Worm (Caenorhabditis elegans) whole organism, L1 larva: ENCODE data around the gene lbp-2.

Experiments used
- C04F5.9 ChIP-seq: sonication (generic microtip); optimal IDR thresholded peaks from 2 replicates; lab custom pipeline; 2016; ENCODE audit warnings: missing genetic modification characterization, missing compliant biosample characterization
- C16A3.4 ChIP-seq: fragments of 150-350 bp; optimal IDR thresholded peaks from 2 replicates; lab custom pipeline; 2014; ENCODE audit warnings: missing biosample characterization, missing genetic modification characterization
- alr-1 ChIP-seq: fragments of 200-800 bp; sonication (Bioruptor generic); optimal IDR thresholded peaks from 2 replicates; lab custom pipeline; 2018; ENCODE audit warnings: borderline replicate concordance, mild to moderate bottlenecking, missing genetic modification characterization, missing compliant biosample characterization
- aly-2 ChIP-seq: fragments of 150-350 bp; optimal IDR thresholded peaks from 2 replicates; lab custom pipeline; 2014; ENCODE audit warnings: missing biosample characterization, missing genetic modification characterization
- blmp-1 ChIP-seq: fragments of 150-350 bp; optimal IDR thresholded peaks from 2 replicates; lab custom pipeline; 2014; ENCODE audit warnings: missing biosample characterization, missing genetic modification characterization
- ceh-63 ChIP-seq: fragments of 200-800 bp; sonication (Bioruptor generic); optimal IDR thresholded peaks from 2 replicates; lab custom pipeline; 2018; ENCODE audit warnings: mild to moderate bottlenecking, missing genetic modification characterization, missing compliant biosample characterization
- ceh-90 ChIP-seq: sonication (generic microtip); optimal IDR thresholded peaks from 2 replicates; lab custom pipeline; 2016; ENCODE audit warnings: missing genetic modification characterization, missing compliant biosample characterization
- dsc-1 ChIP-seq: sonication (generic microtip); optimal IDR thresholded peaks from 2 replicates; lab custom pipeline; 2016; ENCODE audit warnings: mild to moderate bottlenecking, missing genetic modification characterization, missing compliant biosample characterization
- efl-3 ChIP-seq: fragments of 200-800 bp; sonication (Bioruptor generic); optimal IDR thresholded peaks from 2 replicates; lab custom pipeline; 2018; ENCODE audit warnings: mild to moderate bottlenecking, missing genetic modification characterization, missing compliant biosample characterization
- egl-13 ChIP-seq: sonication (generic microtip); optimal IDR thresholded peaks from 2 replicates; lab custom pipeline; 2016; ENCODE audit warnings: missing genotype, missing genetic modification reagents, missing genetic modification characterization, missing compliant biosample characterization
- egl-27 ChIP-seq, 2 experiments: fragments of 150-350 bp in 1 of 2; sonication (generic microtip); optimal IDR thresholded peaks; 3 replicates each; lab custom pipeline; 2017 to 2018; ENCODE audit warnings: missing biosample characterization in 2 of 2, missing genetic modification characterization in 2 of 2, missing genetic modification reagents in 2 of 2
- elt-2 ChIP-seq: sonication (generic microtip); optimal IDR thresholded peaks from 2 replicates; lab custom pipeline; 2016; ENCODE audit warnings: missing genetic modification characterization, mild to moderate bottlenecking, inconsistent platforms, missing compliant biosample characterization, missing genetic modification reagents
- fos-1 ChIP-seq: fragments of 150-350 bp; optimal IDR thresholded peaks from 2 replicates; lab custom pipeline; 2014; ENCODE audit warnings: missing biosample characterization, missing genetic modification characterization
- hpl-2 ChIP-seq: fragments of 150-350 bp; optimal IDR thresholded peaks from 2 replicates; lab custom pipeline; 2014; ENCODE audit warnings: missing biosample characterization, missing genetic modification reagents, missing genetic modification characterization
- lin-15B ChIP-seq: fragments of 150-350 bp; sonication (generic microtip); optimal IDR thresholded peaks from 3 replicates; lab custom pipeline; 2014; ENCODE audit warnings: missing biosample characterization, missing genetic modification characterization
- lin-35 ChIP-seq, 2 experiments: fragments of 150-350 bp; optimal IDR thresholded peaks; 2 replicates each; lab custom pipeline; 2014; ENCODE audit warnings: missing biosample characterization in 2 of 2, missing genetic modification characterization in 2 of 2, missing genetic modification reagents in 2 of 2
- lir-3 ChIP-seq: sonication (generic microtip); optimal IDR thresholded peaks from 2 replicates; lab custom pipeline; 2016; ENCODE audit warnings: mild to moderate bottlenecking, missing genetic modification characterization, moderate library complexity, missing compliant biosample characterization; ENCODE audit not compliant: poor library complexity
- mep-1 ChIP-seq: fragments of 150-350 bp; optimal IDR thresholded peaks from 2 replicates; lab custom pipeline; 2014; ENCODE audit warnings: missing biosample characterization, missing genetic modification characterization
- nhr-11 ChIP-seq: fragments of 150-350 bp; optimal IDR thresholded peaks from 2 replicates; lab custom pipeline; 2014; ENCODE audit warnings: missing biosample characterization, missing genetic modification characterization
- nhr-28 ChIP-seq: fragments of 150-350 bp; optimal IDR thresholded peaks from 2 replicates; lab custom pipeline; 2014; ENCODE audit warnings: missing biosample characterization, missing genetic modification characterization
- nhr-47 ChIP-seq: sonication (generic microtip); optimal IDR thresholded peaks from 2 replicates; lab custom pipeline; 2016; ENCODE audit warnings: mild to moderate bottlenecking, missing genetic modification characterization, moderate library complexity, missing compliant biosample characterization
- nhr-76 ChIP-seq: sonication (generic microtip); optimal IDR thresholded peaks from 2 replicates; lab custom pipeline; 2017; ENCODE audit warnings: missing biosample characterization, missing genetic modification characterization
- nhr-85 ChIP-seq: sonication (generic microtip); peaks from one replicate; lab custom pipeline; 2016; ENCODE audit warnings: missing genetic modification characterization, inconsistent platforms, missing compliant biosample characterization
- pag-3 ChIP-seq: sonication (generic microtip); optimal IDR thresholded peaks from 2 replicates; lab custom pipeline; 2017; ENCODE audit warnings: missing genetic modification characterization, mild to moderate bottlenecking, missing compliant biosample characterization, antibody characterized with exemption, borderline replicate concordance; ENCODE audit not compliant: insufficient read depth
- rnt-1 ChIP-seq: sonication (generic microtip); optimal IDR thresholded peaks from 2 replicates; lab custom pipeline; 2016; ENCODE audit warnings: mild to moderate bottlenecking, missing genetic modification characterization, moderate library complexity, missing compliant biosample characterization
- skn-1 ChIP-seq: fragments of 150-350 bp; optimal IDR thresholded peaks from 2 replicates; lab custom pipeline; 2014; ENCODE audit warnings: missing biosample characterization, missing genetic modification characterization
- tlp-1 ChIP-seq: fragments of 150-350 bp; optimal IDR thresholded peaks from 2 replicates; lab custom pipeline; 2014; ENCODE audit warnings: missing biosample characterization, missing genetic modification characterization
- unc-98 ChIP-seq: fragments of 200-800 bp; sonication (Bioruptor generic); IDR thresholded peaks from 2 replicates; pipeline ENCODE4 v1.3.6; 2022; ENCODE audit warnings: missing genetic modification characterization, missing compliant biosample characterization
- vab-15 ChIP-seq: sonication (generic microtip); optimal IDR thresholded peaks from 2 replicates; lab custom pipeline; 2017; ENCODE audit warnings: missing genotype, mild to moderate bottlenecking, missing genetic modification characterization, missing compliant biosample characterization

lbp-2 gene

DNA sequence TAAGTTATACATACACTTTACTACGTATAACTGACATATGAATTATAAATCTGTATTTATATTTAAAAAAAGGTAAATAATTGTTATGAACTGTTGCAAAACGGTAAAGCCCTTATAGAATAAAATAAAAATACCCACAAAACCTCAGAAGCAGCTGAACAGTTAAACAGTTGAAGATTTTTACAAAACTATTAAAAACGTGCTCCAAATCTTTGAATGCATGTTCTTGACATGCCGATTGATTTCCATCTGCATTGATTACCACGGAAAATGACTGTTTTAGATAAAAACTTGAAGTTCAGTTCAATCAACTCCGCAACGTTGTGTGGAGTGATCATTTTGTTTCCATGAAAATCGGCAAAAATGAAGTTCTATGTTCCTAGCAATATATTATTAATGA is 43.7 kb downstream of the lbp-2 start, which contains the start of gene F11D5.7:
F11D5.7 (plus strand) TSS at position 301 of the 400 bp plus-strand sequence.
- TF ChIP-seq nhr-47 (tag; lab: Kevin White, UChicago) (no peak), mep-1 (no peak), aly-2 (tag; lab: Kevin White, UChicago) (no peak), tlp-1 (no peak), unc-98 (no peak), C04F5.9 (no peak), blmp-1 (tag; lab: Kevin White, UChicago) (no peak), nhr-76 (tag; lab: Kevin White, UChicago) (no peak), skn-1 (no peak), rnt-1 (tag; lab: Kevin White, UChicago) (no peak), hpl-2 (GFP tag; lab: Kevin White, UChicago) (no peak), fos-1 (tag; lab: Kevin White, UChicago) (no peak)

DNA sequence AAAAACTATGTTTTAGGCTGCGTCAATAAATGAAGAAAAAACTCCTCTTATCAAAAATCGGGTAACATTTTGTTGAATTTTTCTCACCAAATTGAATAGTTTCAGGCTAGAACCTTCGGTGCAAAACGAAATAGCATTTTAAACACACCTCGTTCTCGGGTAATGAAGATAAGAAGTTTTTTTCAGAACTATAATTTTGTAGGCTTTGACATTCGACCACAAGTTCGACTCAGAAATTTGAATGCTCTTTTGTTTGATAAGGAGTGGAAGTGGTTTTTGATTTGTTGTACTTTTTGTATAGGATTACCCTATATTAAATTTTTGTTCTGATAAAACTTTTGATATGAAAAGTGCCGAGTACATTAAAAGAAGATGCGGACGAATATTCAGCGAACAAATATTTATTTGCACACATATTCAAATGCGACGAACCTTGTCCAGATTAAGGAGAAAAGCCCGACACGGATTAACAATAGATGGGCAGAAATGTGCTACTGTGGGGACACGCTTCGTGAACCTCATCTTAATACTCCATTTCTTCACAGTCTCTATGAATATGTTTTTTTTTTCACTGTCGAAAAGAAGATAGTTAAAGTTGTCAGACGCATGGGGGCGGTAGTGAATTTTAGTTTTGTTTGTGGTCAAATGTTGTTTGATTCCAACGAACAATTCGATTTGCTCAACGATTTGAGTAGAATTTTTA is 46.3 kb downstream of the lbp-2 start:
- TF ChIP-seq elt-2 (tag; lab: Kevin White, UChicago) (peak; percentile 18), nhr-85 (tag; lab: Kevin White, UChicago) (peak; percentile 1), ceh-90 (tag; lab: Kevin White, UChicago) (no peak)

DNA sequence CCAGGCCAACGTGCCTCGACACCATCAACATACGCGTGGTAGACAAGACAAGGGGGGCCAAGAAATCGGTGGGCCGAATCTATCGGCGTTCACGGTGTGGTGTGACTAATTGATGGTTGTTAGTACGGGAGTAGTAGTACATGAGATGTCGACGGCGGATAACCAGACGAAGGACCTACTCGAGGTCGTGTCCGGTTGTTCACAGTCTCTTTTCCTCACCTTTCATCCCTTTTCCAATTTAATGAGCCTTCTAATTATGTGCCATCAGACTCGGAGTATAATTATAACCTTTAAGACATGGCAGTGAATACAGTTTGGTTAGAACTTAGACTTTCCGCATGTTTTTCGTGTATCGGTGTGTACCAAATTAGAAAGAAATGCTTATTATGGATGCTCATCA is 50.3 kb downstream of the lbp-2 start:
- TF ChIP-seq egl-27 (tag; optimal IDR thresholded peaks at IDR 0.05; lab: Kevin White, UChicago): no peak
- no peak for TF ChIP-seq nhr-28
- no peak for TF ChIP-seq nhr-76 (tag; lab: Kevin White, UChicago)
- no peak for TF ChIP-seq pag-3 (tag; lab: Kevin White, UChicago)
- TF ChIP-seq egl-13 (tag; lab: Kevin White, UChicago): no peak
- no peak for TF ChIP-seq alr-1 (tag; lab: Kevin White, UChicago)
- TF ChIP-seq ceh-63 (GFP tag; lab: Kevin White, UChicago): no peak
- no peak for TF ChIP-seq lin-15B
- TF ChIP-seq C16A3.4 (tag; lab: Kevin White, UChicago): no peak
- TF ChIP-seq lin-35 (GFP tag; optimal IDR thresholded peaks at IDR 0.05; lab: Kevin White, UChicago): no peak
- TF ChIP-seq nhr-85 (tag; lab: Kevin White, UChicago): no peak
- no peak for TF ChIP-seq efl-3
- no peak for TF ChIP-seq nhr-11
- no peak for TF ChIP-seq vab-15 (tag; lab: Kevin White, UChicago)
- no peak for TF ChIP-seq dsc-1 (tag; lab: Kevin White, UChicago)
- no peak for TF ChIP-seq lir-3
- TF ChIP-seq, all 84 proteins: peak for 0
